Fruit fly (Drosophila melanogaster) whole organism, prepupa: ENCODE measurements around the gene Gad1.

Experiments used
- CG11762 ChIP-seq: fragments of 200-800 bp; sonication (Bioruptor generic); optimal IDR thresholded peaks from 3 replicates; lab custom pipeline; 2016; ENCODE audit warnings: missing biosample characterization, missing genetic modification characterization; ENCODE audit not compliant: insufficient read depth
- CG11902 ChIP-seq: fragments of 200-800 bp; sonication (Bioruptor generic); optimal IDR thresholded peaks from 3 replicates; lab custom pipeline; 2016; ENCODE audit warnings: missing biosample characterization, missing genetic modification characterization
- CG15336 ChIP-seq: fragments of 200-800 bp; sonication (Bioruptor generic); IDR thresholded peaks from 2 replicates; pipeline ENCODE4 v1.3.6; 2022; ENCODE audit warnings: missing biosample characterization, missing genetic modification characterization
- CG16779 ChIP-seq: fragments of 200-800 bp; sonication (Bioruptor generic); optimal IDR thresholded peaks from 3 replicates; lab custom pipeline; 2017; ENCODE audit warnings: missing biosample characterization, mild to moderate bottlenecking, missing genetic modification characterization
- CG3032 ChIP-seq: fragments of 200-800 bp; optimal IDR thresholded peaks from 2 replicates; lab custom pipeline; 2019; ENCODE audit warnings: missing biosample characterization, mild to moderate bottlenecking, missing genetic modification characterization, moderate library complexity
- CG31627 ChIP-seq: fragments of 200-800 bp; sonication (Bioruptor generic); optimal IDR thresholded peaks from 3 replicates; lab custom pipeline; 2016; ENCODE audit warnings: missing biosample characterization, missing genetic modification characterization
- CG3919 ChIP-seq: fragments of 200-800 bp; sonication (Bioruptor generic); optimal IDR thresholded peaks from 3 replicates; lab custom pipeline; 2016; ENCODE audit warnings: missing biosample characterization, missing genetic modification characterization
- CG4318 ChIP-seq: fragments of 200-800 bp; sonication (Bioruptor generic); optimal IDR thresholded peaks from 3 replicates; lab custom pipeline; 2017; ENCODE audit warnings: missing biosample characterization, mild to moderate bottlenecking, missing genetic modification characterization
- CG6276 ChIP-seq: fragments of 200-800 bp; sonication (Bioruptor generic); optimal IDR thresholded peaks from 2 replicates; lab custom pipeline; 2017; ENCODE audit warnings: missing biosample characterization, mild to moderate bottlenecking, missing genetic modification characterization
- CG6854 ChIP-seq: fragments of 200-800 bp; sonication (Bioruptor generic); optimal IDR thresholded peaks from 2 replicates; lab custom pipeline; 2017; ENCODE audit warnings: missing biosample characterization, mild to moderate bottlenecking, missing genetic modification characterization
- CG8632 ChIP-seq: fragments of 200-800 bp; sonication (Bioruptor generic); optimal IDR thresholded peaks from 3 replicates; lab custom pipeline; 2016; ENCODE audit warnings: missing biosample characterization, missing genetic modification characterization
- Ets96B ChIP-seq: fragments of 200-800 bp; optimal IDR thresholded peaks from 2 replicates; lab custom pipeline; 2019; ENCODE audit warnings: missing biosample characterization, mild to moderate bottlenecking, missing genetic modification characterization, moderate library complexity
- Hr39 ChIP-seq: fragments of 200-800 bp; sonication (Bioruptor generic); optimal IDR thresholded peaks from 2 replicates; lab custom pipeline; 2016; ENCODE audit warnings: missing biosample characterization, missing genetic modification characterization
- Hr4 ChIP-seq: fragments of 200-800 bp; sonication (Bioruptor generic); optimal IDR thresholded peaks from 3 replicates; lab custom pipeline; 2016; ENCODE audit warnings: missing biosample characterization, missing genetic modification characterization
- Met ChIP-seq: fragments of 200-800 bp; sonication (Bioruptor generic); optimal IDR thresholded peaks from 3 replicates; lab custom pipeline; 2016; ENCODE audit warnings: missing biosample characterization, missing genetic modification characterization
- Smox ChIP-seq: fragments of 200-800 bp; sonication (Bioruptor generic); optimal IDR thresholded peaks from 3 replicates; lab custom pipeline; 2016; ENCODE audit warnings: missing biosample characterization, missing genetic modification characterization
- Sox102F ChIP-seq: fragments of 200-800 bp; sonication (Bioruptor generic); optimal IDR thresholded peaks from 2 replicates; lab custom pipeline; 2016; ENCODE audit warnings: missing biosample characterization, mild to moderate bottlenecking, missing genetic modification characterization
- Sox14 ChIP-seq: fragments of 200-800 bp; sonication (Bioruptor generic); optimal IDR thresholded peaks from 3 replicates; lab custom pipeline; 2016; ENCODE audit warnings: missing biosample characterization, missing genetic modification characterization
- Sox15 ChIP-seq: fragments of 200-800 bp; sonication (Bioruptor generic); optimal IDR thresholded peaks from 3 replicates; lab custom pipeline; 2016; ENCODE audit warnings: missing biosample characterization, missing genetic modification characterization
- achi ChIP-seq: fragments of 200-800 bp; sonication (Bioruptor generic); optimal IDR thresholded peaks from 3 replicates; lab custom pipeline; 2016; ENCODE audit warnings: missing biosample characterization, missing genetic modification characterization
- acj6 ChIP-seq: fragments of 200-800 bp; sonication (Bioruptor generic); optimal IDR thresholded peaks from 3 replicates; lab custom pipeline; 2016; ENCODE audit warnings: missing biosample characterization, missing genetic modification characterization
- dac ChIP-seq: fragments of 200-800 bp; sonication (Bioruptor generic); optimal IDR thresholded peaks from 2 replicates; lab custom pipeline; 2017; ENCODE audit warnings: missing biosample characterization, mild to moderate bottlenecking, missing genetic modification characterization
- eg ChIP-seq: fragments of 200-800 bp; sonication (Bioruptor generic); IDR thresholded peaks from 3 replicates; pipeline ENCODE4 v1.3.6; 2022; ENCODE audit warnings: missing biosample characterization, missing genetic modification characterization
- esn ChIP-seq: fragments of 200-800 bp; sonication (Bioruptor generic); optimal IDR thresholded peaks from 2 replicates; lab custom pipeline; 2016; ENCODE audit warnings: missing biosample characterization, mild to moderate bottlenecking, missing genetic modification characterization, moderate library complexity
- fd85E ChIP-seq: fragments of 200-800 bp; sonication (Bioruptor generic); optimal IDR thresholded peaks from 3 replicates; lab custom pipeline; 2016; ENCODE audit warnings: missing biosample characterization, missing genetic modification characterization
- fkh ChIP-seq: fragments of 200-800 bp; sonication (Bioruptor generic); optimal IDR thresholded peaks from 3 replicates; lab custom pipeline; 2017; ENCODE audit warnings: missing biosample characterization, mild to moderate bottlenecking, missing genetic modification characterization, moderate library complexity
- salr ChIP-seq, 2 experiments: fragments of 200-800 bp; sonication (Bioruptor generic); optimal IDR thresholded peaks; 3 replicates each; lab custom pipeline; 2016 to 2018; ENCODE audit warnings: missing biosample characterization in 2 of 2, missing genetic modification characterization in 2 of 2, mild to moderate bottlenecking in 1 of 2
- spab ChIP-seq: fragments of 200-800 bp; sonication (Bioruptor generic); optimal IDR thresholded peaks from 2 replicates; lab custom pipeline; 2017; ENCODE audit warnings: missing biosample characterization, mild to moderate bottlenecking, missing genetic modification characterization, missing genetic modification reagents
- svp ChIP-seq: fragments of 200-800 bp; sonication (Bioruptor generic); peaks from one replicate; lab custom pipeline; 2016; ENCODE audit warnings: missing biosample characterization, missing genetic modification characterization
- vri ChIP-seq: fragments of 200-800 bp; sonication (Bioruptor generic); optimal IDR thresholded peaks from 3 replicates; lab custom pipeline; 2016; ENCODE audit warnings: missing biosample characterization, mild to moderate bottlenecking, missing genetic modification characterization

Gad1 gene

DNA sequence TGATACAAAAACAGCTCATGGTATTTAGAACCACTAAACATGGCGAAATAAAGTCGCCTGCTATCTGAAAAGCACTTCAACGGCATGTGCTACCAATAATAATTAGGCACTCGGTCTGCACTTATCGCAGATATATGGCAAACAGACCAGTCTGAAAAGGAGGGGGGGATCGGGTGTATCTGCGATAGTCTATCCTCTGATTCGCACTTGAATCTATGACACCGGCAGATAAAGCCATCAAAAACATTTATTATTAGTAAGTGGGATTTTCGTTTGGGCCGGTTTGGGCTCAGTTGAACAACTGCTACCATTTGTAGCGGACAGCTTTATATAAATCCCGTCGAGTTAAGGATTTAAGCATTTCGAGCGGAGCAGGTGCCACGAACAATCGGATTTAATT, 1.3 kb downstream of the Gad1 start, which contains the start of gene CG14989:
CG14989 (plus strand) TSS at position 301 of the 400 bp plus-strand sequence.
- TF ChIP-seq CG6276 (GFP tag; lab: Kevin White, UChicago): no peak
- TF ChIP-seq CG11902 (GFP tag; lab: Kevin White, UChicago): no peak
- TF ChIP-seq achi: no peak
- TF ChIP-seq CG31627: no peak
- TF ChIP-seq CG3032 (tag; lab: Kevin White, UChicago): no peak
- TF ChIP-seq Met (GFP tag; lab: Kevin White, UChicago): no peak
- TF ChIP-seq Hr4: no peak
- no peak for TF ChIP-seq spab (GFP tag; lab: Kevin White, UChicago)
- no peak for TF ChIP-seq Ets96B (tag; lab: Kevin White, UChicago)
- TF ChIP-seq esn (GFP tag; lab: Kevin White, UChicago): no peak
- TF ChIP-seq CG16779 (tag; lab: Kevin White, UChicago): no peak
- no peak for TF ChIP-seq fkh (GFP tag; lab: Kevin White, UChicago)
- no peak for TF ChIP-seq eg
- no peak for TF ChIP-seq dac
- no peak for TF ChIP-seq CG6854 (GFP tag; lab: Kevin White, UChicago)

DNA sequence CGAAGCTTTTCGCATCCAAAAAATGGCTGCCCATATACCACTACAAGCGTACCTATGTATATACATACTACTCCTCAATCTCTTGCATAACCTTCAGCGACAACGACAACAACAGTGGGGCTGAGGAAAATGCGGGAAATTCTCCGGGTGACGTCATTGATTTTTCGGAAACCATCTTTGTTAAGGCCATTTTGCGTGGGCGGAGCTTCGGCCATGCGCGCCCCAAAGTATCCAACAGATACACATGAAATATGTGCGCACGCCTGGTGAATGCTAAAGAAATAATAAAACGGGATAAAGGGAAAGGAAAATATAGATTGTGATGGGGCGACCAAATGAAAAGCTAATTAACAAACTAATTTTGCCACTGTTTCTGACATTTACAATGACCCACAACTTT, 2.7 kb downstream of the Gad1 start:
- TF ChIP-seq salr (GFP tag; optimal IDR thresholded peaks at IDR 0.05; lab: Kevin White, UChicago) (no peak), eg (no peak), CG11762 (GFP tag; lab: Kevin White, UChicago) (no peak), Sox102F (GFP tag; lab: Kevin White, UChicago) (no peak)

DNA sequence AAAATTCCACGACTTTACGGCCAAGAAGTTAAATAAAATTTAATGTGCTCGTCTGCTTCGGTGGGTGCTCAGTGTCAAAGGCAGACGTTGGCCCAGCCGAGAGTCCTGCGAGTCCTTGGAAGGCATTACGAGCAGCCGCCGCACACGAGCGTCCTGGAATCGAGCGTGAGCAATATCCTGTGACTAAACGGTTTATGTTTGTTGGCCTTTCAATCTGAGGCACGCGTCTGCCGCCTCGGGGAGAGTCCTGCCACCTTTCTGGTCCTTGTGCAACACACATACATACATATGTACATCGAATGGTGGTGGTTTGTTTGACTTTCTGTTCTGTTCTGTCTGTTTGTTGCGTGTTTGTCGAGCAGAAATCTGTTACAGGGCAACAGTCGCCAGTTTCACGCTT, 5.1 kb downstream of the Gad1 start:
- TF ChIP-seq Sox14 (GFP tag; lab: Kevin White, UChicago) (no peak), svp (GFP tag; lab: Kevin White, UChicago) (no peak), CG31627 (no peak), acj6 (GFP tag; lab: Kevin White, UChicago) (no peak), Met (GFP tag; lab: Kevin White, UChicago) (no peak), Smox (GFP tag; lab: Kevin White, UChicago) (no peak), eg (no peak), CG15336 (GFP tag; lab: Robert Waterston, UW) (no peak), CG3919 (GFP tag; lab: Kevin White, UChicago) (no peak), vri (GFP tag; lab: Kevin White, UChicago) (no peak), CG11762 (GFP tag; lab: Kevin White, UChicago) (no peak), Hr4 (no peak), CG4318 (GFP tag; lab: Kevin White, UChicago) (no peak), fd85E (GFP tag; lab: Kevin White, UChicago) (no peak), Sox102F (GFP tag; lab: Kevin White, UChicago) (no peak), spab (GFP tag; lab: Kevin White, UChicago) (no peak), Ets96B (tag; lab: Kevin White, UChicago) (no peak), CG6854 (GFP tag; lab: Kevin White, UChicago) (no peak)
- TF ChIP-seq, all 60 proteins: peak for 0

DNA sequence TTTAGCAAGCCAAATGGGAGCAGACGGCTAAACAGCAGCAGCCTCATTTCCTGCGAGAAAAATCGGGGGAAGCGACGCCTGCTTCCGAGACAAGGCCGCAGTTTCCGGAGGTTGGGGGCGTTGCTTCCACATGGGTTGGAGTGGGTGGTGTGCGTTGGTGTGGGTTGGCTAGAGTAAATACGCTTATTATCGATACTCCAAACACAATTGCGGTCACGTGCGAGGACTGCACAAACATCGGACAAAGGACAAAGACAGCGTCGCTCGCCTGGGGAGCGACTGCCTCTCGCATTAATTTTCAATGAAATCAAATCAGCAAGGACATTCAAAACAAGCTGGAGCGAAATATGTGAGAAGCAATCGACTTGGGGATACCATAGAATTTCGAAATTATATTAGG, 7.3 kb downstream of the Gad1 start:
- TF ChIP-seq esn (GFP tag; lab: Kevin White, UChicago) (no peak), CG31627 (no peak), Met (GFP tag; lab: Kevin White, UChicago) (no peak), CG8632 (no peak), Sox15 (GFP tag; lab: Kevin White, UChicago) (no peak), Smox (GFP tag; lab: Kevin White, UChicago) (no peak)

DNA sequence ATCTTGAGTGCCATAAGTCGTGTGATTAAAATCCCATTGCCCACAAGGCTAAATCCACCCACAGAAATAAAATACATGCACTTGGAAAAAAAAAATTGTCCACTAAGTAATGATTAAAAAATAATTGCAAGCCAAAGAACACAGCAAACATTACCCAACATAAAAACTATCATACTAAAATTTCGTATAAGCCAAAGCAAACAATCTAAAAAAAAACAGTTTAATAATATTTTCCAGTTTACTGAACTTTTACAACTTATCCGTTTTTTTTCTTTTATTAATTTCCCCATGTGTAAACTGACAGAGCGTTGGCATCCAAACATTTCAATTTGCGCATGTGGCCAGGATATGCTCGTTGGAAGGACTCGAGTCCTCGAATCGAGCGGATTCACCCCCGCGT, 8.3 kb downstream of the Gad1 start:
- TF ChIP-seq CG6276 (GFP tag; lab: Kevin White, UChicago): no peak
- no peak for TF ChIP-seq spab (GFP tag; lab: Kevin White, UChicago)
- TF ChIP-seq esn (GFP tag; lab: Kevin White, UChicago): no peak
- no peak for TF ChIP-seq svp (GFP tag; lab: Kevin White, UChicago)
- TF ChIP-seq Hr39 (GFP tag; lab: Kevin White, UChicago): no peak
- TF ChIP-seq fkh (GFP tag; lab: Kevin White, UChicago): no peak
- TF ChIP-seq salr (GFP tag; optimal IDR thresholded peaks at IDR 0.05; lab: Kevin White, UChicago): no peak
- no peak for TF ChIP-seq CG11902 (GFP tag; lab: Kevin White, UChicago)
- TF ChIP-seq CG31627: no peak
